Fruit fly (Drosophila melanogaster) whole organism, wandering third instar larva: ENCODE data around the gene CG33307.

Source experiments
- Abd-B ChIP-seq: fragments of >200 bp; optimal IDR thresholded peaks from 2 replicates; lab custom pipeline; 2017; ENCODE audit warnings: missing biosample characterization, missing genetic modification characterization
- Dfd ChIP-seq: fragments of >200 bp; optimal IDR thresholded peaks from 2 replicates; lab custom pipeline; 2017; ENCODE audit warnings: missing biosample characterization, missing genetic modification characterization
- Dif ChIP-seq: fragments of 200-275, 200-300 bp; sonication (Bioruptor generic); optimal IDR thresholded peaks from 2 replicates; lab custom pipeline; 2018; ENCODE audit warnings: missing biosample characterization, missing genetic modification characterization; ENCODE audit not compliant: partially characterized antibody
- HLH106 ChIP-seq: fragments of 200-800 bp; optimal IDR thresholded peaks from 3 replicates; lab custom pipeline; 2019; ENCODE audit warnings: missing biosample characterization, mild to moderate bottlenecking, missing genetic modification characterization, moderate library complexity
- Hr78 ChIP-seq: fragments of >200 bp; optimal IDR thresholded peaks from 2 replicates; lab custom pipeline; 2017; ENCODE audit warnings: missing biosample characterization, missing genetic modification characterization
- Mio ChIP-seq: sonication (Bioruptor generic); optimal IDR thresholded peaks from 2 replicates; lab custom pipeline; 2016; ENCODE audit warnings: missing biosample characterization, missing genetic modification characterization
- OdsH ChIP-seq: fragments of 200-800 bp; sonication (Bioruptor generic); optimal IDR thresholded peaks from 2 replicates; lab custom pipeline; 2016; ENCODE audit warnings: missing biosample characterization, mild to moderate bottlenecking, missing genetic modification characterization
- Rel ChIP-seq, 2 experiments: fragments of 200-800 bp; sonication (Bioruptor generic) in 1 of 2; optimal IDR thresholded peaks; 2 replicates in 1 of 2; 3 replicates in 1 of 2; lab custom pipeline; 2016 to 2019; ENCODE audit warnings: mild to moderate bottlenecking in 2 of 2, missing biosample characterization in 2 of 2, missing genetic modification characterization in 2 of 2, moderate library complexity in 1 of 2
- dmrt93B ChIP-seq: fragments of 200-800 bp; sonication (Bioruptor generic); optimal IDR thresholded peaks from 2 replicates; lab custom pipeline; 2018; ENCODE audit warnings: missing biosample characterization, mild to moderate bottlenecking, missing genetic modification characterization
- fru ChIP-seq: fragments of 200-800 bp; sonication (Bioruptor generic); optimal IDR thresholded peaks from 3 replicates; lab custom pipeline; 2016; ENCODE audit warnings: missing biosample characterization, mild to moderate bottlenecking, missing genetic modification characterization
- lola ChIP-seq: fragments of >200 bp; optimal IDR thresholded peaks from 2 replicates; lab custom pipeline; 2017; ENCODE audit warnings: missing biosample characterization, missing genetic modification characterization
- pan ChIP-seq: fragments of >200 bp; optimal IDR thresholded peaks from 2 replicates; lab custom pipeline; 2017
- sage ChIP-seq: fragments of 200-800 bp; sonication (Bioruptor generic); optimal IDR thresholded peaks from 2 replicates; lab custom pipeline; 2016; ENCODE audit warnings: missing biosample characterization, mild to moderate bottlenecking, missing genetic modification characterization
- tai ChIP-seq: sonication (Bioruptor generic); optimal IDR thresholded peaks from 2 replicates; lab custom pipeline; 2016; ENCODE audit warnings: missing biosample characterization, missing genetic modification characterization

DNA sequence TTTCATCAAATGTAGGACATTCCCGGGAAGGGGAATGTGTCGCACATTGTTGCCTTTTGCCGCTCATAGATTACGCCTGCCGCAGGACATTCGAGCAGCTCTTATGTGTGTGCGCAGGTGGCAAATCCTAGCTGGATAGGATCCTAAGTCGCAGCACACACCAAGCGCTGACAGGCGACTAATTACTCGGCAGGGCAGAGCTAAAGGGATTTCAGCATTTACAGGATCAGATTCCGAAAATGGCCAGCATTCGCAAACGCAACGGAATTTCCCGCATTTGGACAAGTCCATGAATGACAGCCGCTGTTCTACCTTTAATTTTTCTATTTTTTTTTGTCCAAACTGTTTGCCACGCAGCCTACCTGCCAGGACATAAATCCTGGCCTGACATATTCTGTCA, 26.3 kb upstream of the CG33307 start:
- TF ChIP-seq Dfd (GFP tag; lab: Kevin White, UChicago) (no peak), Abd-B (GFP tag; lab: Kevin White, UChicago) (no peak), tai (GFP tag; lab: Kevin White, UChicago) (no peak), HLH106 (no peak), pan (lab: Kevin White, UChicago) (no peak), fru (no peak), Rel (GFP tag; optimal IDR thresholded peaks at IDR 0.05; lab: Kevin White, UChicago) (no peak), Rel (tag; optimal IDR thresholded peaks at IDR 0.05; lab: Kevin White, UChicago) (no peak), OdsH (GFP tag; lab: Kevin White, UChicago) (no peak), Hr78 (GFP tag; lab: Kevin White, UChicago) (no peak), Mio (GFP tag; lab: Kevin White, UChicago) (no peak), dmrt93B (GFP tag; lab: Kevin White, UChicago) (no peak), Dif (GFP tag; lab: Kevin White, UChicago) (no peak), lola (GFP tag; lab: Kevin White, UChicago) (no peak), sage (GFP tag; lab: Kevin White, UChicago) (no peak)
